Worm (Caenorhabditis elegans): ENCODE results near the gene F47B8.13.

- TF ChIP-seq him-1 (tag; optimal IDR thresholded peaks at IDR 0.05) (no peak), dao-5 (tag; optimal IDR thresholded peaks at IDR 0.05) (no peak), W03F9.2 (tag; optimal IDR thresholded peaks at IDR 0.05) (no peak)
Observed at ce11 chrV:14301076-14301475, 18.5 kb downstream of the F47B8.13 start, which contains the start of gene F14D7.6.
